Worm (Caenorhabditis elegans) whole organism, mixed stage, embryonic: ENCODE measurements around the gene ears-2.

Source experiments
- ces-1 ChIP-seq: fragments of 150-350 bp; optimal IDR thresholded peaks from 2 replicates; lab custom pipeline; 2014; ENCODE audit warnings: missing biosample characterization, missing genetic modification reagents, missing genetic modification characterization
- elt-3 ChIP-seq: fragments of 150-350 bp; optimal IDR thresholded peaks from 2 replicates; lab custom pipeline; 2014; ENCODE audit warnings: missing biosample characterization, missing genetic modification characterization
- hlh-1 ChIP-seq: fragments of 150-350 bp; optimal IDR thresholded peaks from 2 replicates; lab custom pipeline; 2014; ENCODE audit warnings: missing biosample characterization, missing genetic modification reagents, missing genetic modification characterization
- lin-13 ChIP-seq: fragments of 150-350 bp; optimal IDR thresholded peaks from 2 replicates; lab custom pipeline; 2014; ENCODE audit warnings: missing biosample characterization, missing genetic modification characterization
- mep-1 ChIP-seq: fragments of 150-350 bp; optimal IDR thresholded peaks from 2 replicates; lab custom pipeline; 2017; ENCODE audit warnings: missing biosample characterization, missing genetic modification reagents, missing genetic modification characterization, inconsistent platforms
- pha-4 ChIP-seq: fragments of 150-350 bp; optimal IDR thresholded peaks from 2 replicates; lab custom pipeline; 2018; ENCODE audit warnings: missing biosample characterization, missing genetic modification reagents, missing genetic modification characterization
- sem-2 ChIP-seq: fragments of 200-800 bp; sonication (Bioruptor generic); optimal IDR thresholded peaks from 2 replicates; lab custom pipeline; 2018; ENCODE audit warnings: mild to moderate bottlenecking, missing genetic modification characterization, missing compliant biosample characterization
- snpc-4 ChIP-seq: fragments of 150-350 bp; optimal IDR thresholded peaks from 2 replicates; lab custom pipeline; 2014; ENCODE audit warnings: missing biosample characterization, missing genetic modification characterization
- sptf-1 ChIP-seq: sonication (generic microtip); optimal IDR thresholded peaks from 2 replicates; lab custom pipeline; 2017; ENCODE audit warnings: mild to moderate bottlenecking, missing genetic modification characterization, moderate library complexity, missing compliant biosample characterization
- tbx-8 ChIP-seq: fragments of 200-800 bp; sonication (Bioruptor generic); optimal IDR thresholded peaks from 2 replicates; lab custom pipeline; 2018; ENCODE audit warnings: mild to moderate bottlenecking, missing genetic modification characterization, moderate library complexity, missing compliant biosample characterization
- unc-39 ChIP-seq: fragments of 150-350 bp; optimal IDR thresholded peaks from 2 replicates; lab custom pipeline; 2014; ENCODE audit warnings: missing biosample characterization, missing genetic modification characterization
- unc-62 ChIP-seq: fragments of 150-350 bp; optimal IDR thresholded peaks from 2 replicates; lab custom pipeline; 2014; ENCODE audit warnings: missing biosample characterization, missing genetic modification reagents, missing genetic modification characterization
- ztf-11 ChIP-seq: fragments of 150-350 bp; optimal IDR thresholded peaks from 2 replicates; lab custom pipeline; 2014; ENCODE audit warnings: missing biosample characterization, missing genetic modification characterization

DNA sequence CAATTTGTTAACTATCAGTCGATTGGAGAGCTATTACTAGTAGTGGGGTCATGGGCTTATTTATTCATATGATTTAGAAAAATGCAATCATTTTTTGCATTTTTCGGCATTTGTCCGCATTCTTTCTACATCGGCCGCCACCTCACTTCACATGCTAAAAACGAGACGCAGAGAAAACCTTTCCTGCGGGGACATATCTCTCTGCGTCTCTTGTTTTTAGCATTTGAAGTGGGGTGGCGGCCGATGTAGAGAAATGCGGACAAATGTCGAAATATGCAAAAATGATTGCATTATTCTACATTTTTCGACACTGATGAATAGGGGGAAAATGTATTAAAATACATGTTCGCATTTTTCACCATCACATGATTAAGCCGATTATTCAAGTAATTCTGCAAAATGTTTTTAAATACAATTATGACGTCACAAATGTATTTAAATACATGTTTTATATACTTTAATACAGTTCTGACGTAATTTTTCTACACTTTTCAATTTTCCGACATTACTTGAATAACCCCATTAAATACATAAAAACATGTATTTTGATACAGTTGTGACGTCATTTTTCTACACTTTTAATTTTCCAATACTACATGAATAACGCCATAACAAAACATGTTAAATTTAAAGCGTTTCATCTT, 18.0 kb downstream of the ears-2 start:
- TF ChIP-seq hlh-1 = no peak
- no peak for TF ChIP-seq unc-62 (GFP tag; lab: Kevin White, UChicago)
- no peak for TF ChIP-seq ztf-11 (tag; lab: Kevin White, UChicago)
- TF ChIP-seq sem-2 (GFP tag; lab: Kevin White, UChicago) = no peak
- TF ChIP-seq snpc-4 (tag; lab: Kevin White, UChicago) = no peak
- TF ChIP-seq unc-39 = no peak
- no peak for TF ChIP-seq pha-4
- no peak for TF ChIP-seq tbx-8 (GFP tag; lab: Kevin White, UChicago)
- peak; percentile 70 for TF ChIP-seq ces-1 (GFP tag; lab: Kevin White, UChicago)
- TF ChIP-seq lin-13 (tag; lab: Kevin White, UChicago) = no peak
- no peak for TF ChIP-seq sptf-1
- no peak for TF ChIP-seq mep-1 (tag; lab: Kevin White, UChicago)
- no peak for TF ChIP-seq elt-3 (tag; lab: Kevin White, UChicago)
